Fruit fly (Drosophila melanogaster) whole organism, embryonic: ENCODE data around the gene CG32302.
A peak's percentile ranks its signal among the peaks of the same experiment; 100 is the strongest.

ENCODE experiments used
- B-H2 ChIP-seq: fragments of 200-800 bp; sonication (Bioruptor generic); optimal IDR thresholded peaks from 2 replicates; lab custom pipeline; 2018; ENCODE audit warnings: missing biosample characterization, mild to moderate bottlenecking, missing genetic modification characterization
- CG10959 ChIP-seq: fragments of 200-800 bp; sonication (Bioruptor generic); IDR thresholded peaks from 2 replicates; pipeline ENCODE4 v1.3.6; 2022; ENCODE audit warnings: missing biosample characterization, missing genetic modification characterization
- CG11085 ChIP-seq: fragments of 200-800 bp; sonication (Bioruptor generic); IDR thresholded peaks from 2 replicates; pipeline ENCODE4 v1.3.6; 2022; ENCODE audit warnings: missing biosample characterization, missing genetic modification characterization
- CG11247 ChIP-seq: fragments of 200-800 bp; sonication (Bioruptor generic); IDR thresholded peaks from 2 replicates; pipeline ENCODE4 v1.3.6; 2022; ENCODE audit warnings: missing biosample characterization, missing genetic modification characterization
- CG12236 ChIP-seq: fragments of 200-800 bp; sonication (Bioruptor generic); optimal IDR thresholded peaks from 2 replicates; lab custom pipeline; 2016; ENCODE audit warnings: missing biosample characterization, missing genetic modification characterization
- CG13123 ChIP-seq: fragments of 200-800 bp; sonication (Bioruptor generic); optimal IDR thresholded peaks from 2 replicates; lab custom pipeline; 2016; ENCODE audit warnings: missing biosample characterization, missing genetic modification characterization
- CG13287 ChIP-seq: fragments of 200-800 bp; sonication (Bioruptor generic); IDR thresholded peaks from 2 replicates; pipeline ENCODE4 v1.3.6; 2022; ENCODE audit warnings: missing biosample characterization, missing genetic modification characterization; ENCODE audit not compliant: partially characterized antibody
- CG14710 ChIP-seq: fragments of 200-800 bp; sonication (Bioruptor generic); optimal IDR thresholded peaks from 3 replicates; lab custom pipeline; 2019; ENCODE audit warnings: missing biosample characterization, mild to moderate bottlenecking, missing genetic modification characterization, moderate library complexity
- CG15073 ChIP-seq: fragments of 200-800 bp; sonication (Bioruptor generic); optimal IDR thresholded peaks from 2 replicates; lab custom pipeline; 2016; ENCODE audit warnings: missing biosample characterization, missing genetic modification characterization
- CG17385 ChIP-seq: fragments of 200-800 bp; sonication (Bioruptor generic); optimal IDR thresholded peaks from 3 replicates; lab custom pipeline; 2018; ENCODE audit warnings: missing biosample characterization, mild to moderate bottlenecking, missing genetic modification characterization
- CG17829 ChIP-seq: fragments of 200-800 bp; optimal IDR thresholded peaks from 2 replicates; lab custom pipeline; 2019; ENCODE audit warnings: missing biosample characterization, mild to moderate bottlenecking, missing genetic modification characterization, moderate library complexity
- CG18764 ChIP-seq: fragments of 200-800 bp; sonication (Bioruptor generic); optimal IDR thresholded peaks from 3 replicates; lab custom pipeline; 2016; ENCODE audit warnings: missing biosample characterization, missing genetic modification characterization
- CG2116 ChIP-seq: fragments of 200-800 bp; sonication (Bioruptor generic); optimal IDR thresholded peaks from 3 replicates; lab custom pipeline; 2018; ENCODE audit warnings: missing biosample characterization, mild to moderate bottlenecking, missing genetic modification characterization
- CG2678 ChIP-seq: fragments of 200-800 bp; sonication (Bioruptor generic); optimal IDR thresholded peaks from 3 replicates; lab custom pipeline; 2019; ENCODE audit warnings: missing biosample characterization, mild to moderate bottlenecking, missing genetic modification characterization, moderate library complexity
- CG2889 ChIP-seq: fragments of 200-800 bp; sonication (Bioruptor generic); IDR thresholded peaks from 3 replicates; pipeline ENCODE4 v1.3.6; 2022; ENCODE audit warnings: missing biosample characterization, missing genetic modification characterization
- CG32532 ChIP-seq: fragments of 200-800 bp; sonication (Bioruptor generic); IDR thresholded peaks from 2 replicates; pipeline ENCODE4 v1.3.6; 2022; ENCODE audit warnings: missing biosample characterization, missing genetic modification characterization
- CG5245 ChIP-seq: fragments of 200-800 bp; sonication (Bioruptor generic); optimal IDR thresholded peaks from 3 replicates; lab custom pipeline; 2016; ENCODE audit warnings: missing biosample characterization, missing genetic modification characterization
- CG6175 ChIP-seq: fragments of 200-800 bp; sonication (Bioruptor generic); IDR thresholded peaks from 3 replicates; pipeline ENCODE4 v1.3.6; 2022; ENCODE audit warnings: missing biosample characterization, missing genetic modification characterization
- CG6272 ChIP-seq: fragments of 200-800 bp; sonication (Bioruptor generic); IDR thresholded peaks from 2 replicates; pipeline ENCODE4 v1.3.6; 2022; ENCODE audit warnings: missing biosample characterization, missing genetic modification characterization
- CG6689 ChIP-seq: fragments of 200-800 bp; sonication (Bioruptor generic); IDR thresholded peaks from 2 replicates; pipeline ENCODE4 v1.3.6; 2022; ENCODE audit warnings: missing biosample characterization, missing genetic modification characterization
- CG7556 ChIP-seq: fragments of 200-800 bp; sonication (Bioruptor generic); optimal IDR thresholded peaks from 2 replicates; lab custom pipeline; 2017; ENCODE audit warnings: missing biosample characterization, mild to moderate bottlenecking, missing genetic modification characterization
- CG8478 ChIP-seq: fragments of >200 bp; optimal IDR thresholded peaks from 2 replicates; lab custom pipeline; 2018
- Gug ChIP-seq: fragments of 200-800 bp; sonication (Bioruptor generic); IDR thresholded peaks from 4 replicates; pipeline ENCODE4 v1.3.6; 2022; ENCODE audit warnings: missing biosample characterization, missing genetic modification characterization
- HLH54F ChIP-seq: fragments of 200-800 bp; sonication (Bioruptor generic); optimal IDR thresholded peaks from 3 replicates; lab custom pipeline; 2016; ENCODE audit warnings: missing biosample characterization, missing genetic modification characterization
- HmgZ ChIP-seq: fragments of 200-800 bp; sonication (Bioruptor generic); optimal IDR thresholded peaks from 2 replicates; lab custom pipeline; 2018; ENCODE audit warnings: missing biosample characterization, mild to moderate bottlenecking, missing genetic modification characterization
- Lim3 ChIP-seq: fragments of 200-800 bp; sonication (Bioruptor generic); IDR thresholded peaks from 2 replicates; pipeline ENCODE4 v1.3.6; 2022; ENCODE audit warnings: missing biosample characterization, missing genetic modification characterization
- Med ChIP-seq: fragments of 200-800 bp; sonication (Bioruptor generic); peaks from one replicate; lab custom pipeline; 2016; ENCODE audit warnings: missing biosample characterization, missing genetic modification characterization, mild to moderate bottlenecking, inconsistent platforms, moderate library complexity
- Myb ChIP-seq: fragments of 200-800 bp; sonication (Bioruptor generic); optimal IDR thresholded peaks from 2 replicates; lab custom pipeline; 2016; ENCODE audit warnings: missing biosample characterization, missing genetic modification characterization
- Trl ChIP-seq, 3 experiments: fragments of >200 bp in 2 of 3; fragments of 200-800 bp in 1 of 3; sonication (Bioruptor generic) in 1 of 3; optimal IDR thresholded peaks; 2 replicates in 1 of 3; 3 replicates in 2 of 3; lab custom pipeline; 2016 to 2017; ENCODE audit warnings: missing biosample characterization in 1 of 3, missing genetic modification characterization in 1 of 3
- bbx ChIP-seq: fragments of 200-800 bp; sonication (Bioruptor generic); IDR thresholded peaks from 2 replicates; pipeline ENCODE4 v1.3.6; 2022; ENCODE audit warnings: missing biosample characterization, missing genetic modification characterization; ENCODE audit not compliant: partially characterized antibody
- cato ChIP-seq: fragments of 200-800 bp; sonication (Bioruptor generic); optimal IDR thresholded peaks from 2 replicates; lab custom pipeline; 2016; ENCODE audit warnings: missing biosample characterization, missing genetic modification characterization, borderline replicate concordance
- danr ChIP-seq: fragments of 200-800 bp; sonication (Bioruptor generic); IDR thresholded peaks from 2 replicates; pipeline ENCODE4 v1.3.6; 2022; ENCODE audit warnings: missing biosample characterization, missing genetic modification characterization
- dm ChIP-seq: fragments of 200-800 bp; sonication (Bioruptor generic); optimal IDR thresholded peaks from 3 replicates; lab custom pipeline; 2016; ENCODE audit warnings: missing biosample characterization, missing genetic modification characterization
- ewg ChIP-seq: fragments of 200-800 bp; sonication (Bioruptor generic); optimal IDR thresholded peaks from 3 replicates; lab custom pipeline; 2017; ENCODE audit warnings: mild to moderate bottlenecking, missing biosample characterization, missing genetic modification reagents, missing genetic modification characterization
- eyg ChIP-seq: fragments of 200-800 bp; sonication (Bioruptor generic); optimal IDR thresholded peaks from 3 replicates; lab custom pipeline; 2016; ENCODE audit warnings: missing biosample characterization, missing genetic modification characterization
- ftz-f1 ChIP-seq: fragments of 200-800 bp; sonication (Bioruptor generic); optimal IDR thresholded peaks from 2 replicates; lab custom pipeline; 2016; ENCODE audit warnings: missing biosample characterization, missing genetic modification characterization
- lov ChIP-seq, 2 experiments: fragments of 200-800 bp in 1 of 2; fragments of >200 bp in 1 of 2; sonication (Bioruptor generic) in 1 of 2; IDR thresholded peaks in 1 of 2; optimal IDR thresholded peaks in 1 of 2; 2 replicates in 1 of 2; 3 replicates in 1 of 2; pipeline versions ENCODE4 v1.3.6 to Lab custom; 2017 to 2022; ENCODE audit warnings: missing biosample characterization in 1 of 2, missing genetic modification characterization in 1 of 2
- mirr ChIP-seq: fragments of 200-800 bp; sonication (Bioruptor generic); optimal IDR thresholded peaks from 3 replicates; lab custom pipeline; 2018; ENCODE audit warnings: missing biosample characterization, mild to moderate bottlenecking, missing genetic modification characterization
- mld ChIP-seq: fragments of 200-800 bp; sonication (Bioruptor generic); IDR thresholded peaks from 3 replicates; pipeline ENCODE4 v1.3.6; 2022; ENCODE audit warnings: missing biosample characterization, missing genetic modification characterization; ENCODE audit not compliant: partially characterized antibody
- p53 ChIP-seq: fragments of 200-800 bp; sonication (Bioruptor generic); optimal IDR thresholded peaks from 2 replicates; lab custom pipeline; 2016; ENCODE audit warnings: missing biosample characterization, missing genetic modification characterization
- pb ChIP-seq: fragments of 200-800 bp; sonication (Bioruptor generic); optimal IDR thresholded peaks from 3 replicates; lab custom pipeline; 2016; ENCODE audit warnings: missing biosample characterization, missing genetic modification characterization
- peb ChIP-seq: fragments of 200-800 bp; sonication (Bioruptor generic); IDR thresholded peaks from 2 replicates; pipeline ENCODE4 v1.3.6; 2022; ENCODE audit warnings: missing biosample characterization, missing genetic modification characterization
- repo ChIP-seq: fragments of 200-800 bp; sonication (Bioruptor generic); optimal IDR thresholded peaks from 2 replicates; lab custom pipeline; 2016; ENCODE audit warnings: missing biosample characterization, missing genetic modification characterization
- schlank ChIP-seq: fragments of 200-800 bp; sonication (Bioruptor generic); optimal IDR thresholded peaks from 2 replicates; lab custom pipeline; 2018; ENCODE audit warnings: missing biosample characterization, mild to moderate bottlenecking, missing genetic modification characterization
- sens-2 ChIP-seq: fragments of 200-800 bp; sonication (Bioruptor generic); IDR thresholded peaks from 2 replicates; pipeline ENCODE4 v1.3.6; 2022; ENCODE audit warnings: missing biosample characterization, missing genetic modification characterization
- slp2 ChIP-seq: fragments of 200-800 bp; sonication (Bioruptor generic); optimal IDR thresholded peaks from 2 replicates; lab custom pipeline; 2016; ENCODE audit warnings: missing biosample characterization, missing genetic modification characterization
- sr ChIP-seq: fragments of 200-800 bp; sonication (Bioruptor generic); IDR thresholded peaks from 3 replicates; pipeline ENCODE4 v1.3.6; 2022; ENCODE audit warnings: missing biosample characterization, missing genetic modification characterization
- usp ChIP-seq: fragments of >200 bp; optimal IDR thresholded peaks from 2 replicates; lab custom pipeline; 2017; ENCODE audit warnings: missing biosample characterization, missing genetic modification characterization
- wek ChIP-seq: fragments of 200-800 bp; sonication (Bioruptor generic); optimal IDR thresholded peaks from 3 replicates; lab custom pipeline; 2018; ENCODE audit warnings: missing biosample characterization, mild to moderate bottlenecking, missing genetic modification characterization, moderate library complexity
- yki ChIP-seq: fragments of >200 bp; optimal IDR thresholded peaks from 3 replicates; lab custom pipeline; 2018
- zen2 ChIP-seq: fragments of 200-800 bp; sonication (Bioruptor generic); IDR thresholded peaks from 3 replicates; pipeline ENCODE4 v1.3.6; 2022; ENCODE audit warnings: missing biosample characterization, missing genetic modification characterization; ENCODE audit not compliant: partially characterized antibody

Gene CG32302

dm6 chr3L:2262515-2262944 is 6.1 kb upstream of the CG32302 start, which contains the start of the genes oxt and CG13807 (continued):
- TF ChIP-seq CG17829 (tag; lab: Kevin White, UChicago) (peak; percentile 92), repo (no peak), CG2116 (GFP tag; lab: Kevin White, UChicago) (peak; percentile 76), CG15073 (peak; percentile 31), cato (GFP tag; lab: Kevin White, UChicago) (peak; percentile 79), bbx (GFP tag; lab: Robert Waterston, UW) (0 out of 2 replicates have a peak, but pooled peaks have one; percentile 16), mld (no peak), mirr (GFP tag; lab: Kevin White, UChicago) (peak; percentile 58), CG11247 (GFP tag; lab: Robert Waterston, UW) (peak; percentile 88), B-H2 (GFP tag; lab: Kevin White, UChicago) (peak; percentile 90), slp2 (GFP tag; lab: Kevin White, UChicago) (peak; percentile 42), CG2889 (GFP tag; lab: Robert Waterston, UW) (peak; percentile 79), yki (lab: Kevin White, UChicago) (no peak), CG5245 (GFP tag; lab: Kevin White, UChicago) (peak; percentile 80), Gug (GFP tag; lab: Robert Waterston, UW) (peak; percentile 91), CG14710 (tag; lab: Kevin White, UChicago) (peak; percentile 89), eyg (no peak), usp (GFP tag; lab: Kevin White, UChicago) (no peak), CG6175 (GFP tag; lab: Robert Waterston, UW) (peak; percentile 81), ewg (peak; percentile 80), schlank (peak; percentile 64), peb (GFP tag; lab: Robert Waterston, UW) (peak; percentile 86), CG18764 (GFP tag; lab: Kevin White, UChicago) (peak; percentile 68), Trl (optimal IDR thresholded peaks at IDR 0.05; lab: Kevin White, UChicago) (no peak), Trl (GFP tag; optimal IDR thresholded peaks at IDR 0.05; lab: Kevin White, UChicago) (peak; percentile 58), Myb (GFP tag; lab: Kevin White, UChicago) (peak; percentile 1), sens-2 (GFP tag; lab: Robert Waterston, UW) (peak; percentile 84), zen2 (GFP tag; lab: Robert Waterston, UW) (no peak), CG10959 (peak; percentile 54), CG8478 (lab: Kevin White, UChicago) (no peak), wek (GFP tag; lab: Kevin White, UChicago) (peak; percentile 61), p53 (GFP tag; lab: Kevin White, UChicago) (no peak), Med (GFP tag; lab: Kevin White, UChicago) (peak; percentile 89), danr (GFP tag; lab: Robert Waterston, UW) (peak; percentile 49), pb (GFP tag; lab: Kevin White, UChicago) (no peak), lov (optimal IDR thresholded peaks at IDR 0.05; lab: Kevin White, UChicago) (no peak), lov (GFP tag; IDR thresholded peaks at IDR 0.05; lab: Robert Waterston, UW) (peak; percentile 80; the same call in 2 of the 3 replicates), CG13287 (peak; percentile 62), HmgZ (tag; lab: Kevin White, UChicago) (peak; percentile 94), CG12236 (no peak), CG13123 (GFP tag; lab: Kevin White, UChicago) (peak; percentile 60), CG17385 (peak; percentile 78), CG7556 (GFP tag; lab: Kevin White, UChicago) (peak; percentile 82), CG11085 (GFP tag; lab: Robert Waterston, UW) (peak; percentile 85), HLH54F (GFP tag; lab: Kevin White, UChicago) (peak; percentile 58), CG32532 (GFP tag; lab: Robert Waterston, UW) (peak; percentile 94), Lim3 (peak; percentile 42; the same call in 1 of the 2 replicates), CG6689 (GFP tag; lab: Robert Waterston, UW) (peak; percentile 93), CG6272 (GFP tag; lab: Robert Waterston, UW) (peak; percentile 86), sr (GFP tag; lab: Robert Waterston, UW) (peak; percentile 44; the same call in 1 of the 3 replicates), CG2678 (peak; percentile 89), ftz-f1 (peak; percentile 43), dm (no peak)
